Worm (Caenorhabditis elegans): ENCODE data around the gene srd-63.

- TF ChIP-seq him-1 (tag; optimal IDR thresholded peaks at IDR 0.05) (no peak), W03F9.2 (tag; optimal IDR thresholded peaks at IDR 0.05) (no peak), dao-5 (tag; optimal IDR thresholded peaks at IDR 0.05) (no peak)
Measured at ce11 chrV:16403974-16404373, 10.3 kb upstream of the srd-63 start, which contains the start of gene syp-1.

Measured in whole organism, L4/young adult.